Worm (Caenorhabditis elegans) whole organism, young adult: ENCODE measurements around the gene pacs-1.

Experiments used
- T26A5.8 ChIP-seq: sonication (generic microtip); optimal IDR thresholded peaks from 2 replicates; lab custom pipeline; 2016; ENCODE audit warnings: missing genetic modification characterization, missing compliant biosample characterization
- rec-8 ChIP-seq, 2 experiments: sonication (generic microtip); optimal IDR thresholded peaks; 2 replicates each; lab custom pipeline; 2016; ENCODE audit warnings: mild to moderate bottlenecking in 2 of 2, missing genetic modification characterization in 2 of 2, missing genetic modification reagents in 2 of 2, missing genotype in 2 of 2, missing biosample characterization in 1 of 2, missing compliant biosample characterization in 1 of 2, moderate library complexity in 1 of 2
- tlf-1 ChIP-seq: fragments of 200-800 bp; sonication (Bioruptor generic); optimal IDR thresholded peaks from 2 replicates; lab custom pipeline; 2018; ENCODE audit warnings: mild to moderate bottlenecking, missing genetic modification characterization, missing compliant biosample characterization

DNA sequence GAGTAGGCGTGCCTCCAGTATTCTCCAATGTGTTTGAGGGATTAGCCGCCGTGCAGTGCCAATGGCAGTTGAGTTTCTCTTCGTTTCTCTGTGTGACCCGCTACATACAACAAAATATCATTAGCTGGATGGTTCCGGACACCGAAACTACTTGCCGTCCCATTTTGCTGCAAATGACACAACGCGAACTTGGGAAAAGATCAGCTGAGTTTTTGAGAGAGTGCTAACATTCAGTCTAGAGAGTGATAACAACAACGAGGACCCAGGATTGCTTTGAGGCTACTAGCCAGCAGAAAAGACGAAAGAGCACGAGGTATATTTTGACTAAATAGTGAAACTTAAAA lies 2.3 kb upstream of the pacs-1 start:
- TF ChIP-seq rec-8 (tag; optimal IDR thresholded peaks at IDR 0.05; lab: Kevin White, UChicago), result no peak
- no peak for TF ChIP-seq T26A5.8 (tag; lab: Kevin White, UChicago)
- no peak for TF ChIP-seq tlf-1
